Fruit fly (Drosophila melanogaster): ENCODE results near the gene Abcd3.

Abcd3 gene

dm6 chrX:19750626-19751149, at the start of gene Abcd3 (continued):
- TF ChIP-seq CG11247 (GFP tag; IDR thresholded peaks at IDR 0.05) (no peak), seq (GFP tag; IDR thresholded peaks at IDR 0.05) (peak; percentile 68; the same call in 1 of the 2 replicates), scrt (GFP tag; optimal IDR thresholded peaks at IDR 0.05) (peak; percentile 66), hb (GFP tag; IDR thresholded peaks at IDR 0.05; ENCODE audit: partially characterized antibody) (peak; percentile 67; the same call in 2 of the 3 replicates), Hand (GFP tag; optimal IDR thresholded peaks at IDR 0.05) (peak; percentile 34), HmgZ (tag; optimal IDR thresholded peaks at IDR 0.05) (peak; percentile 64), chif (GFP tag; optimal IDR thresholded peaks at IDR 0.05) (peak in 1 of 2 experiments; percentile 0), Myb (GFP tag; optimal IDR thresholded peaks at IDR 0.05) (no peak), CG8359 (GFP tag; optimal IDR thresholded peaks at IDR 0.05; ENCODE audit: borderline replicate concordance) (peak; percentile 18), ap (GFP tag; IDR thresholded peaks at IDR 0.05) (no peak), Hr39 (optimal IDR thresholded peaks at IDR 0.05) (no peak), gsb (GFP tag; IDR thresholded peaks at IDR 0.05) (no peak), Fer1 (GFP tag; optimal IDR thresholded peaks at IDR 0.05) (peak; percentile 71), ind (GFP tag; optimal IDR thresholded peaks at IDR 0.05) (no peak), CG1647 (GFP tag; optimal IDR thresholded peaks at IDR 0.05) (no peak), trh (GFP tag; optimal IDR thresholded peaks at IDR 0.05) (no peak), Deaf1 (tag; optimal IDR thresholded peaks at IDR 0.05) (peak; percentile 42), CG9609 (GFP tag; optimal IDR thresholded peaks at IDR 0.05) (no peak), CG10147 (GFP tag; optimal IDR thresholded peaks at IDR 0.05) (peak; percentile 36), Ets97D (GFP tag; optimal IDR thresholded peaks at IDR 0.05) (peak; percentile 18), Atf6 (GFP tag; IDR thresholded peaks at IDR 0.05) (0 out of 2 replicates have a peak, but pooled peaks have one; percentile 15), CG34422 (GFP tag; IDR thresholded peaks at IDR 0.05) (peak; percentile 70), CG12219 (GFP tag; optimal IDR thresholded peaks at IDR 0.05) (peak; percentile 11), CG12104 (GFP tag; optimal IDR thresholded peaks at IDR 0.05) (no peak), rib (GFP tag; IDR thresholded peaks at IDR 0.05) (peak; percentile 25; the same call in 1 of the 2 replicates), Eip74EF (GFP tag; optimal IDR thresholded peaks at IDR 0.05) (peak in 1 of 2 experiments; percentile 59), pb (GFP tag; optimal IDR thresholded peaks at IDR 0.05) (peak; percentile 4), Awh (GFP tag; IDR thresholded peaks at IDR 0.05) (0 out of 2 replicates have a peak, but pooled peaks have one; percentile 42), Bteb2 (GFP tag; optimal IDR thresholded peaks at IDR 0.05) (no peak), mirr (GFP tag; optimal IDR thresholded peaks at IDR 0.05) (peak; percentile 60), ems (GFP tag; optimal IDR thresholded peaks at IDR 0.05) (peak; percentile 31), CG2889 (GFP tag; IDR thresholded peaks at IDR 0.05) (no peak), vfl (GFP tag; optimal IDR thresholded peaks at IDR 0.05) (peak; percentile 62), ash1 (GFP tag; optimal IDR thresholded peaks at IDR 0.05) (no peak), Hmr (GFP tag; optimal IDR thresholded peaks at IDR 0.05) (peak; percentile 73), Sry-β (GFP tag; optimal IDR thresholded peaks at IDR 0.05) (peak; percentile 99), Dfd (GFP tag; optimal IDR thresholded peaks at IDR 0.05) (no peak), ATbp (GFP tag; optimal IDR thresholded peaks at IDR 0.05) (no peak), ftz-f1 (GFP tag; optimal IDR thresholded peaks at IDR 0.05) (peak; percentile 70), sd (tag; optimal IDR thresholded peaks at IDR 0.05) (peak; percentile 53), CG5180 (GFP tag; optimal IDR thresholded peaks at IDR 0.05) (peak; percentile 44), knrl (GFP tag; IDR thresholded peaks at IDR 0.05; ENCODE audit: partially characterized antibody) (peak; percentile 58), Jarid2 (GFP tag; optimal IDR thresholded peaks at IDR 0.05) (peak; percentile 91), sens (GFP tag) (peak; percentile 88), zfh1 (GFP tag; IDR thresholded peaks at IDR 0.05) (peak; percentile 41; the same call in 2 of the 3 replicates), CG7556 (GFP tag; optimal IDR thresholded peaks at IDR 0.05) (no peak), bigmax (GFP tag; optimal IDR thresholded peaks at IDR 0.05) (no peak), crc (GFP tag; optimal IDR thresholded peaks at IDR 0.05) (no peak), hkb (optimal IDR thresholded peaks at IDR 0.05) (no peak), hkb (GFP tag; IDR thresholded peaks at IDR 0.05) (peak; percentile 48), oc (tag; optimal IDR thresholded peaks at IDR 0.05) (no peak)
